Fruit fly (Drosophila melanogaster) ovary, adult (tissue): ENCODE data around the gene CG13460.

Experiments used
- CG17801 ChIP-seq: fragments of 200-800 bp; optimal IDR thresholded peaks from 2 replicates; lab custom pipeline; 2019; ENCODE audit warnings: missing biosample characterization, mild to moderate bottlenecking, missing genetic modification characterization, moderate library complexity; ENCODE audit not compliant: partially characterized antibody

Gene CG13460

DNA sequence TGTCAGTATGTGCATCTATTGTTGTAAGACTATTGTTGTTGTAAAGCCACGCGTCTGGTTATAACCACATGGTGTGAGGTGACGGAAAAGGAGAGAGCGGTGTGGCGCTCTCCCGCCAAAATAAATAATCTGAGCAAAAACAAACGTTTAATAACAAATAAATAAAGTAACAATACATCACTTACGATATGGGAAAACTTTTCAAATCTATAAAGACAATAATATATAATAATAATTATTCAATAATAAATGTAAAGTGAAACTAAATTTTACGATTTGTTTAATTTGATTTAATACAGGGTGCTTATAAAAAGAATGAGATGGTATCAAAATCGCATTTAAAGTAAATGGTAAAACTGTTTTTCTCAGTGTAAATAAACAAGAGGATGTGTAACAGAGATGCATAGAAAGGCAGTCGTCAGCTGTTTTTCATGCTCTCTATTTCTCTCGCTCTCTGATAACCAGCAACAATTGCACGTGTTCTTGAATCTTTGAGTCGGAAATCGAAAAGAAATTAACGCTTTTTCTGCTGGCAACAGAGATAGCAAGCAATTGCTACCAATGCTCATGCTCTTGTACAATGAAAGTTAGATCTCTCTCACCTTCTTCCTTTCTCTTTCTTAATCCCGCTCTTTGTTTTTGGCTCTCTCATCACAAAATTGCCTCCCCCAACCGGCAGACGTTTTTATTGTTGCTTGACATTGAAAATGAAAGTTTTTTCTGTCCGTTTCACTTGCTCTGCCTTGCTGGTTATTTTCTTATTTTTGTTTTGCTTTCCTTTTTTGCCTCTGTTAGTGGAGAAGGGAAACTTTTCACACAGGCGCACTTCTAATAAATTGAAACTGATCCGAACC lies 37.4 kb upstream of the CG13460 start:
- TF ChIP-seq CG17801 (GFP tag; lab: Kevin White, UChicago), result peak; percentile 86

- no peak for TF ChIP-seq CG17801 (GFP tag; lab: Kevin White, UChicago)
These were observed 36.5 kb upstream of the CG13460 start, which contains the start of gene Ctps for dm6 chr3L:15097878-15098520. TSS of gene Ctps (plus strand) at chr3L:15097914.

dm6 chr3L:15094589-15095288 lies 33.2 kb upstream of the CG13460 start, which contains the start of the genes sstn, Plp and GlyRS:
TSS of gene sstn (minus strand) at chr3L:15094719.
TSS of gene Plp (minus strand) at chr3L:15094724.
TSS of gene GlyRS (plus strand) at chr3L:15095142.
- no peak for TF ChIP-seq CG17801 (GFP tag; lab: Kevin White, UChicago)

dm6 chr3L:15093929-15094588 lies 32.6 kb upstream of the CG13460 start:
- peak; percentile 44 for TF ChIP-seq CG17801 (GFP tag; lab: Kevin White, UChicago)

DNA sequence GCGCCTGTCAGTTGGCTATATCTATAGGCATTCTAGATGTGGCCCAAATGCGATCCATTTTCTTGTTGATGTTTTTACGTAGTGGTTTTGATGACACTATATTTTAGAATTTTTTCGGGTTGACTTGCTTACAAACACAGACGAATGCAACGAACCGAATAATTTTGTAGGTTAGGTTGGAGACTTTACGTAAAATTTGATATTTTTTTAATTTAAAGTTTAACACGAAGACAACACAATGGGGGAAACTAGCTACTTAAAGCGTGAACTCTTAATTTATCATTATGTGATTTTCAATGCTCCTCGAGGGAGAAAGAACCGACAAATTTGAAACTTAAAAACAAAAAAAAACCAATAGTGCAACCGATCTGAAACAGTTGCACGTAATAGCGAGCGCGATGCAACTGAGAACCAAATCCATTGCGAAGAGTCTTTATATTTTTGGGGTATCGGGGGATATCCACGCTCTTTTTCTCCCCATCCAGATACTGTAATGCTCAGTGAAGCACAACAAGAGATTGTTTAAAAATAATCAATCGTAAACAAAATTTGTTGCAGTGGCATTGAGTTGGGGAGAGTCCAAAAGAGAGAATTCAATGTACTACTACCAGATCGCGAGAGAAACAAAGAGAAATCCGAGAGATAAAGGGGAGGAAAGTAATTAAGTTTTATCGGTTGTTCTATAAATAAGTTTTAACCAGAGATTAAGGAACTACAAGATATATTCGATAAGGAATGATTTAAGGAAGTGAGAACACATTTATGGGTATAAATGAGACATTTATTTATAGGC lies 28.6 kb upstream of the CG13460 start:
- no peak for TF ChIP-seq CG17801 (GFP tag; lab: Kevin White, UChicago)

DNA sequence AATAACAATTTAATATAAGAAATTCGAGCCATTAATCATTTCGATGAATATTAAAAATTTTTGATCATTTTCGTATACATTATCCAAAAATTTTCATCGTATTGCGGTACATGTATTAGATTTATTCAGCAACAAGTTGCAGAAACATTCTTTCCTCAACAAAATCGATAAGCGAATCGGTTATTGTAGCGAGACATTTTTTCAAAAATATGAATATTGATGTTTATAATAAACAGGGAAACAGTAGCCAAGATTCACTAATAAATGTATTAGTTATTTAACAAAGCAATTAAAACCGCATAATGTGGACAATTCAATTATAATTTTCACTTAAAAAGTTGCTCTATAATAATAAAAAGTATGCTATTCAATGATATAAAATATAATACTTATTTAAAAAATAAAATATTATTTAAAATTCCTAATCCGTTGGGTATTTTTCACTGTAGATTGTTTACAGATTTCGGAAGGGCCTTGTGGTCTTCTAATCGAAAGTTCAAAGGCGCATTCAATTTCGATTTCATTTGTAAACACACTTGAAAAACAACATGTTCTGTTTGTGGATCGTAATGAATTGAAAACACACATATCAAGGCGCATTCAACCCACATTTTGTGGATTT lies 27.7 kb upstream of the CG13460 start:
- TF ChIP-seq CG17801 (GFP tag; lab: Kevin White, UChicago), result no peak

dm6 chr3L:15088285-15088684 lies 26.8 kb upstream of the CG13460 start:
- no peak for TF ChIP-seq CG17801 (GFP tag; lab: Kevin White, UChicago)

DNA sequence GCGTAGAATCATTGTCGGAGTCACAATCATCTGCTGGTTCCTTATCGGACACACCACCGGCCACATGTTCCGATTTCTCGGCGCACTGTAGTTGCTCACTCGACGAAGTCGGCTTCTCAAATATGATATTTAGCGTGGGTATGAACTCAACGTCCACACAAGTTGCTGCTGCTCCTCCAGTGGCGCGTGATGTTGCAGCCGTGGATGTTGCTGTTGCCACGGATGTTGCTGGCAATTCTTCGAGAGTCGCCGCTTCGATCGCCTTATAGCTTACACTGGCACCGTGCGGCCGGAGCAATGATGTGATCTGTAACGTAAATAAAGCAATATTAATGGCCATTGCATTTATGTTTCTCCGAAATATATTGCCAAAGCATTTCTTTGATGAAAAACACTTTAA lies 22.8 kb upstream of the CG13460 start:
- TF ChIP-seq CG17801 (GFP tag; lab: Kevin White, UChicago), result no peak

dm6 chr3L:15079278-15079677 lies 17.8 kb upstream of the CG13460 start:
- TF ChIP-seq CG17801 (GFP tag; lab: Kevin White, UChicago), result no peak

dm6 chr3L:15078347-15078746 lies 16.8 kb upstream of the CG13460 start, which contains the start of gene Or71a:
TSS of gene Or71a (minus strand) at chr3L:15078447.
- TF ChIP-seq CG17801 (GFP tag; lab: Kevin White, UChicago), result no peak

DNA sequence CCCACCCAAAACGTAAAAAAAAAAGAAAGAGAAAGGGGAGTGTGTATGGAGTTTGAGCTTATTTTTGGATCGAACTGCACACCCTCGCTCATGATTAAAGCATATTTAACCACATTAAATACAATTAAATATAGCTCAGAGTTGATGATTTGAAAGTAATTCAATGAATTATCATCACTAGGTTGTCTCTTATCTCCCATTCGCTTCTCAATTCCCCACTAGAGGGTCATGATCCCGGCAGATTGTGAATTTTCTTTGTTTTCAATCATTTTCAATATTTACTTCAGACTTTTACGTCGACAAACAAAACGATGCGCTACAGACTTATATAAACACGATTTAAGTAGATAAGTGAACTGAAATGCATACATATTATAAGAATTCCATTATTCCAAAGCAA lies 14.9 kb upstream of the CG13460 start:
- no peak for TF ChIP-seq CG17801 (GFP tag; lab: Kevin White, UChicago)

DNA sequence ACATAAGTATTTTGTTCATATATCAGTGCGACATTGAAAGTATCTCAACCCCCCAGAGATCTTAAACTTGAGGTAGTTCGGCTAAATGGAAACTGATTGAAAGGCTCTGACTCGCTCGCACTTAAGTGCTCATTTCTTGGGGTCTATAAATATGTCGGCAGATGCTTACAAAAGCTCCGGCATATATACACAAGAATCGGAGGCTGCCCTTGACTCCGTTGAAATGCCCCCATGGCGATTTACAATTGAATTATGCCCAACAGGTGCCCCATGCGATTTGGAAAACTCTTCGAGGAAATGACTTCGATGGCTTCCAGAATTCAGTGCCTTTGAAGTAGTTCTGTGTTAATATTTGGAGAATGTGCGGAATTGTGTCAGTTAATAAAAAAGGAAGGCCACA lies 12.2 kb upstream of the CG13460 start:
- TF ChIP-seq CG17801 (GFP tag; lab: Kevin White, UChicago), result no peak

DNA sequence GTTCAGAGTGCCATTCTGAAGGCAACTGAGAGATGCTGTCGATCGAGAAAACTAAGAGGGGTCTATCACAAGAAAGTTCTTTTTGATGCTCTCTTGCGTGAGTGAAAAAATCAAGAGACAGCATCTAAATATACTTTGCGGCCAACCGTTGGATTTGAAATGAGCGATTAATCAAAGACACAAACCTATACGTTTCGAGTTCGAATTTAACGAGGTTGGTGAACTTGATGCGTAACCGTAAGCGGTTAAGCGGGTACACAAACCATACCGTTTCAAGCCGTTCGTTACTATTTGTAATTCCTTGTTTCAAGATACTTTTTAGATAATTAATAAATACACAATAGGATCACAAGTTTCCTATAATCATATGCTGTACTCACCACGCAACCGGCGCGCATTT lies 10.6 kb upstream of the CG13460 start:
- no peak for TF ChIP-seq CG17801 (GFP tag; lab: Kevin White, UChicago)
